Fruit fly (Drosophila melanogaster) Kc167 (cell line): ENCODE data around the gene CSN1a.
"Not testable (repeated sequence)": the region's sequence is repeated elsewhere in the genome, so short reads cannot be mapped to it uniquely, and the experiment has no call there.

ENCODE experiments used
- Myc ChIP-seq: fragments of >200 bp; optimal IDR thresholded peaks from 2 replicates; lab custom pipeline; 2017; ENCODE audit warnings: missing external identifiers
- Sin3A ChIP-seq: fragments of >200 bp; optimal IDR thresholded peaks from 2 replicates; lab custom pipeline; 2018; ENCODE audit warnings: missing external identifiers
- h ChIP-seq: fragments of >200 bp; optimal IDR thresholded peaks from 3 replicates; lab custom pipeline; 2018; ENCODE audit warnings: missing external identifiers
- insv ChIP-seq: fragments of >200 bp; optimal IDR thresholded peaks from 3 replicates; lab custom pipeline; 2018; ENCODE audit warnings: missing external identifiers
- psq ChIP-seq: fragments of >200 bp; optimal IDR thresholded peaks from 2 replicates; lab custom pipeline; 2017; ENCODE audit warnings: missing external identifiers
- ttk ChIP-seq: sonication (Bioruptor generic); optimal IDR thresholded peaks from 2 replicates; lab custom pipeline; 2017; ENCODE audit warnings: missing external identifiers

CSN1a gene

dm6 chr2L:14762465-14762864, at the start of gene CSN1a:
CSN1a (plus strand) TSS chr2L:14762765.
- TF ChIP-seq insv = no peak
- no peak for TF ChIP-seq psq (lab: Kevin White, UChicago)
- no peak for TF ChIP-seq Myc (lab: Kevin White, UChicago)
- TF ChIP-seq h (lab: Kevin White, UChicago) = no peak
- TF ChIP-seq ttk (lab: Kevin White, UChicago) = no peak
- TF ChIP-seq Sin3A = no peak

dm6 chr2L:14713467-14713866, 49.1 kb upstream of the CSN1a start, which contains the start of gene CG34165:
CG34165 (plus strand) TSS chr2L:14713750.
- TF ChIP-seq Sin3A = no peak
- TF ChIP-seq psq (lab: Kevin White, UChicago) = no peak
- TF ChIP-seq h (lab: Kevin White, UChicago) = no peak
- TF ChIP-seq insv = no peak
- no peak for TF ChIP-seq ttk (lab: Kevin White, UChicago)
- no peak for TF ChIP-seq Myc (lab: Kevin White, UChicago)

dm6 chr2L:14730077-14730476, 32.5 kb upstream of the CSN1a start, which contains the start of gene CG42685:
CG42685 (minus strand) TSS chr2L:14730177.
- TF ChIP-seq Myc (lab: Kevin White, UChicago) = no peak
- TF ChIP-seq psq (lab: Kevin White, UChicago) = no peak
- TF ChIP-seq insv = no peak
- no peak for TF ChIP-seq h (lab: Kevin White, UChicago)
- TF ChIP-seq ttk (lab: Kevin White, UChicago) = no peak
- no peak for TF ChIP-seq Sin3A

dm6 chr2L:14735543-14735942, 27.0 kb upstream of the CSN1a start, which contains the start of gene CG31835:
CG31835 (plus strand) TSS chr2L:14735843.
- TF ChIP-seq Sin3A; insv; ttk (lab: Kevin White, UChicago): not testable (repeated sequence)

dm6 chr2L:14737669-14738068, 24.9 kb upstream of the CSN1a start, which contains the start of gene CG31775:
CG31775 (minus strand) TSS chr2L:14737769.
- TF ChIP-seq Sin3A; psq (lab: Kevin White, UChicago); Myc (lab: Kevin White, UChicago): not testable (repeated sequence)

dm6 chr2L:14739614-14740013, 23.0 kb upstream of the CSN1a start, which contains the start of gene CG42585:
CG42585 (plus strand) TSS chr2L:14739914.
- not testable (repeated sequence) for TF ChIP-seq h (lab: Kevin White, UChicago); Myc (lab: Kevin White, UChicago); insv

dm6 chr2L:14741740-14742139, 20.8 kb upstream of the CSN1a start, which contains the start of gene CG42586:
CG42586 (minus strand) TSS chr2L:14741840.
- TF ChIP-seq Sin3A; ttk (lab: Kevin White, UChicago); Myc (lab: Kevin White, UChicago): not testable (repeated sequence)

- not testable (repeated sequence) for TF ChIP-seq h (lab: Kevin White, UChicago); psq (lab: Kevin White, UChicago); Sin3A
These were observed 19.7 kb upstream of the CSN1a start, which contains the start of gene CG34166 for dm6 chr2L:14742893-14743292. CG34166 (plus strand) TSS chr2L:14743193.

- TF ChIP-seq psq (lab: Kevin White, UChicago) = no peak
- no peak for TF ChIP-seq Myc (lab: Kevin White, UChicago)
These were observed 19.2 kb upstream of the CSN1a start for dm6 chr2L:14743337-14743736.

- no peak for TF ChIP-seq Sin3A
These were observed 18.4 kb upstream of the CSN1a start, which contains the start of gene CG42681 for dm6 chr2L:14744121-14744520. CG42681 (plus strand) TSS chr2L:14744421.

dm6 chr2L:14745068-14745467, 17.5 kb upstream of the CSN1a start, which contains the start of gene CG42587:
CG42587 (minus strand) TSS chr2L:14745210.
- no peak for TF ChIP-seq h (lab: Kevin White, UChicago)
- TF ChIP-seq ttk (lab: Kevin White, UChicago) = no peak
- TF ChIP-seq psq (lab: Kevin White, UChicago) = no peak
- no peak for TF ChIP-seq Myc (lab: Kevin White, UChicago)
- no peak for TF ChIP-seq Sin3A
- TF ChIP-seq insv = no peak

dm6 chr2L:14746068-14746467, 16.5 kb upstream of the CSN1a start:
- no peak for TF ChIP-seq psq (lab: Kevin White, UChicago)
- TF ChIP-seq ttk (lab: Kevin White, UChicago) = no peak
- TF ChIP-seq Myc (lab: Kevin White, UChicago) = no peak
- no peak for TF ChIP-seq h (lab: Kevin White, UChicago)
- TF ChIP-seq Sin3A = no peak
- no peak for TF ChIP-seq insv

- TF ChIP-seq ttk (lab: Kevin White, UChicago) = no peak
- TF ChIP-seq Myc (lab: Kevin White, UChicago) = no peak
- no peak for TF ChIP-seq Sin3A
- TF ChIP-seq psq (lab: Kevin White, UChicago) = no peak
- no peak for TF ChIP-seq insv
- TF ChIP-seq h (lab: Kevin White, UChicago) = no peak
These were observed 2.1 kb upstream of the CSN1a start, which contains the start of gene CG4691 for dm6 chr2L:14760467-14760866. CG4691 (plus strand) TSS chr2L:14760767.
